Worm (Caenorhabditis elegans) whole organism, L4 larva: ENCODE results near the gene gpa-7.
A peak's percentile ranks its signal among the peaks of the same experiment; 100 is the strongest.

ENCODE experiments used
- F10B5.3 ChIP-seq: sonication (generic microtip); optimal IDR thresholded peaks from 2 replicates; lab custom pipeline; 2016; ENCODE audit warnings: mild to moderate bottlenecking, missing genetic modification characterization, missing compliant biosample characterization
- F26F4.8 ChIP-seq: fragments of 200-800 bp; sonication (Bioruptor generic); conservative IDR thresholded peaks from 2 replicates; pipeline ENCODE4 v1.3.6; 2022; ENCODE audit warnings: missing genetic modification characterization, missing compliant biosample characterization
- F44E2.7 ChIP-seq: fragments of 200-800 bp; sonication (Bioruptor generic); IDR thresholded peaks from 2 replicates; pipeline ENCODE4 v2.1.2; 2022; ENCODE audit warnings: missing genetic modification characterization, missing compliant biosample characterization
- Y105C5A.15 ChIP-seq: fragments of 200-800 bp; sonication (Bioruptor generic); IDR thresholded peaks from 2 replicates; pipeline ENCODE4 v1.3.6; 2022; ENCODE audit warnings: missing genetic modification characterization, missing compliant biosample characterization
- Y48G9A.11 ChIP-seq: fragments of 200-800 bp; sonication (Bioruptor generic); IDR thresholded peaks from 2 replicates; pipeline ENCODE4 v1.3.6; 2022; ENCODE audit warnings: missing genetic modification reagents, missing genetic modification characterization, missing compliant biosample characterization
- ZK337.2 ChIP-seq: fragments of 200-800 bp; sonication (Bioruptor generic); IDR thresholded peaks from 2 replicates; pipeline ENCODE4 v1.3.6; 2022; ENCODE audit warnings: missing genetic modification reagents, missing genetic modification characterization, missing compliant biosample characterization
- aha-1 ChIP-seq: fragments of 150-350 bp; peaks from one replicate; lab custom pipeline; 2014; ENCODE audit warnings: missing biosample characterization, missing genetic modification characterization
- ceh-44 ChIP-seq: fragments of 200-800 bp; sonication (Bioruptor generic); IDR thresholded peaks from 2 replicates; pipeline ENCODE4 v1.3.6; 2022; ENCODE audit warnings: missing genetic modification reagents, missing genetic modification characterization, missing compliant biosample characterization
- ceh-62 ChIP-seq: sonication (generic microtip); optimal IDR thresholded peaks from 2 replicates; lab custom pipeline; 2017; ENCODE audit warnings: missing biosample characterization, missing genetic modification characterization
- ces-1 ChIP-seq: fragments of 150-350 bp; sonication (generic microtip); optimal IDR thresholded peaks from 4 replicates; lab custom pipeline; 2014; ENCODE audit warnings: missing biosample characterization, missing genetic modification reagents, missing genetic modification characterization
- daf-16 ChIP-seq, 3 experiments: sonication (generic microtip); optimal IDR thresholded peaks; 2 replicates each; lab custom pipeline; 2016 to 2017; ENCODE audit warnings: missing genetic modification characterization in 3 of 3, missing genetic modification reagents in 3 of 3, mild to moderate bottlenecking in 2 of 3, missing compliant biosample characterization in 2 of 3, missing biosample characterization in 1 of 3, moderate library complexity in 1 of 3
- dmd-6 ChIP-seq: fragments of 200-800 bp; sonication (Bioruptor generic); IDR thresholded peaks from 2 replicates; pipeline ENCODE4 v1.3.6; 2022; ENCODE audit warnings: missing genetic modification reagents, missing genetic modification characterization, missing compliant biosample characterization
- dve-1 ChIP-seq: sonication (generic microtip); optimal IDR thresholded peaks from 2 replicates; lab custom pipeline; 2017; ENCODE audit warnings: antibody characterized with exemption, mild to moderate bottlenecking, missing genetic modification characterization, missing compliant biosample characterization; ENCODE audit not compliant: insufficient read depth
- egl-43 ChIP-seq: fragments of 200-800 bp; sonication (Bioruptor generic); IDR thresholded peaks from 2 replicates; pipeline ENCODE4 v1.3.6; 2022; ENCODE audit warnings: missing genetic modification reagents, missing genetic modification characterization, missing compliant biosample characterization
- fkh-10 ChIP-seq: fragments of 150-350 bp; optimal IDR thresholded peaks from 2 replicates; lab custom pipeline; 2014; ENCODE audit warnings: missing biosample characterization, missing genetic modification reagents, missing genetic modification characterization
- hlh-11 ChIP-seq: fragments of 200-800 bp; sonication (Bioruptor generic); optimal IDR thresholded peaks from 2 replicates; lab custom pipeline; 2018; ENCODE audit warnings: mild to moderate bottlenecking, missing genetic modification characterization, missing compliant biosample characterization
- lin-13 ChIP-seq: fragments of 150-350 bp; optimal IDR thresholded peaks from 2 replicates; lab custom pipeline; 2014; ENCODE audit warnings: missing biosample characterization, missing genetic modification reagents, missing genetic modification characterization
- lin-29 ChIP-seq: fragments of 200-800 bp; sonication (Bioruptor generic); IDR thresholded peaks from 2 replicates; pipeline ENCODE4 v1.3.6; 2022; ENCODE audit warnings: missing genetic modification reagents, missing genetic modification characterization, missing compliant biosample characterization
- lsy-2 ChIP-seq, 2 experiments: fragments of 150-350 bp in 1 of 2; sonication (generic microtip) in 1 of 2; optimal IDR thresholded peaks; 2 replicates each; lab custom pipeline; 2014 to 2017; ENCODE audit warnings: missing biosample characterization in 2 of 2, missing genetic modification characterization in 2 of 2
- mdl-1 ChIP-seq, 2 experiments: fragments of 150-350 bp in 1 of 2; sonication (generic microtip) in 1 of 2; optimal IDR thresholded peaks; 2 replicates each; lab custom pipeline; 2014 to 2017; ENCODE audit warnings: missing biosample characterization in 2 of 2, missing genetic modification characterization in 2 of 2
- mdt-29 ChIP-seq: fragments of 200-800 bp; sonication (Bioruptor generic); IDR thresholded peaks from 2 replicates; pipeline ENCODE4 v1.3.6; 2022; ENCODE audit warnings: missing genetic modification reagents, missing genetic modification characterization, missing compliant biosample characterization
- mxl-3 ChIP-seq: fragments of 200-800 bp; sonication (Bioruptor generic); optimal IDR thresholded peaks from 2 replicates; lab custom pipeline; 2018; ENCODE audit warnings: mild to moderate bottlenecking, missing genetic modification characterization, missing compliant biosample characterization
- nhr-102 ChIP-seq: sonication (generic microtip); optimal IDR thresholded peaks from 2 replicates; lab custom pipeline; 2016; ENCODE audit warnings: mild to moderate bottlenecking, missing genetic modification characterization, moderate library complexity, missing compliant biosample characterization
- nhr-28 ChIP-seq: fragments of 150-350 bp; optimal IDR thresholded peaks from 2 replicates; lab custom pipeline; 2014; ENCODE audit warnings: missing biosample characterization, missing genetic modification characterization
- nhr-77 ChIP-seq: fragments of 150-350 bp; optimal IDR thresholded peaks from 2 replicates; lab custom pipeline; 2014; ENCODE audit warnings: missing biosample characterization, missing genetic modification characterization
- pqm-1 ChIP-seq: sonication (generic microtip); optimal IDR thresholded peaks from 2 replicates; lab custom pipeline; 2017; ENCODE audit warnings: missing biosample characterization, missing genetic modification characterization
- set-16 ChIP-seq: fragments of 200-800 bp; sonication (Bioruptor generic); IDR thresholded peaks from 2 replicates; pipeline ENCODE4 v1.3.6; 2022; ENCODE audit warnings: missing genetic modification reagents, missing genetic modification characterization, missing compliant biosample characterization
- snpc-1.2 ChIP-seq: fragments of 200-800 bp; sonication (Bioruptor generic); IDR thresholded peaks from 2 replicates; pipeline ENCODE4 v1.3.6; 2022; ENCODE audit warnings: missing genetic modification reagents, missing genetic modification characterization, missing compliant biosample characterization
- spr-1 ChIP-seq: sonication (generic microtip); optimal IDR thresholded peaks from 2 replicates; lab custom pipeline; 2016; ENCODE audit warnings: mild to moderate bottlenecking, missing genetic modification characterization, missing compliant biosample characterization
- tag-97 ChIP-seq: fragments of 200-800 bp; sonication (Bioruptor generic); IDR thresholded peaks from 2 replicates; pipeline ENCODE4 v1.3.6; 2022; ENCODE audit warnings: missing genetic modification characterization, missing compliant biosample characterization
- unc-62 ChIP-seq, 3 experiments: fragments of 150-350 bp in 1 of 3; sonication (generic microtip); optimal IDR thresholded peaks in 2 of 3; peaks in 1 of 3; 1 replicate in 1 of 3; 2 replicates in 2 of 3; lab custom pipeline; 2014 to 2017; ENCODE audit warnings: missing biosample characterization in 3 of 3, missing genetic modification characterization in 3 of 3, missing genetic modification reagents in 3 of 3, missing genotype in 1 of 3
- vab-7 ChIP-seq: fragments of 200-800 bp; sonication (Bioruptor generic); IDR thresholded peaks from 2 replicates; pipeline ENCODE4 v1.3.6; 2022; ENCODE audit warnings: missing genetic modification reagents, missing genetic modification characterization, missing compliant biosample characterization
- zip-11 ChIP-seq: fragments of 200-800 bp; sonication (Bioruptor generic); IDR thresholded peaks from 2 replicates; pipeline ENCODE4 v1.3.6; 2022; ENCODE audit warnings: missing genetic modification characterization, missing compliant biosample characterization

gpa-7 gene

DNA sequence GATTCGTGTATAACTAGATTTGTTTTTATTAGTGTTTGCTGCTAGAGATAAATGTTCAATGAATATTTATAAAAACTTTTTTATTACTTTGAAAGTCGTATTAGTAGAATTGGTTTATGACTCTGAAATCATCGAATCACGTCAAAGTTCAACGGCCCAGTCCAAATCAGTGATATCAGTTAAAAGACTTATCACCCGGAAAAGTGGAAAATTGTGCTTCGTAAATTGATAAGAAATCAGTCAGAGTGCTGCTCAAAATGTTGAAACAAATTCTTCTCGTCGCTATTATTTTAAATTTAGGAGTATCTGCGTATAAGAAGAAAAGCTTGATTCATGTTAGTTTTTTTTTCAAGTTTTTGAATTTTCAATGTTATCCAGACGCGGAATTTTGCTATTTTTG, 15.5 kb upstream of the gpa-7 start, which contains the start of gene R10H10.3:
Gene R10H10.3, plus strand, starts transcription at position 243 of the 400 bp plus-strand sequence.
- TF ChIP-seq lin-29 (GFP tag; lab: Robert Waterston, UW) (no peak), hlh-11 (tag; lab: Kevin White, UChicago) (peak; percentile 22), ZK337.2 (GFP tag; lab: Robert Waterston, UW) (no peak), snpc-1.2 (no peak), dmd-6 (GFP tag; lab: Robert Waterston, UW) (peak; percentile 60), aha-1 (tag; lab: Kevin White, UChicago) (peak; percentile 12), set-16 (GFP tag; lab: Robert Waterston, UW) (no peak), mdl-1 (tag; optimal IDR thresholded peaks at IDR 0.05; lab: Kevin White, UChicago) (no peak), dve-1 (peak; percentile 50), lin-13 (no peak), nhr-28 (tag; lab: Kevin White, UChicago) (peak; percentile 69), nhr-77 (tag; lab: Kevin White, UChicago) (peak; percentile 78), Y105C5A.15 (GFP tag; lab: Robert Waterston, UW) (no peak), ceh-62 (tag; lab: Kevin White, UChicago) (no peak), mdt-29 (GFP tag; lab: Robert Waterston, UW) (no peak), F26F4.8 (GFP tag; lab: Robert Waterston, UW) (no peak), vab-7 (GFP tag; lab: Robert Waterston, UW) (no peak), F44E2.7 (GFP tag; lab: Robert Waterston, UW) (no peak), Y48G9A.11 (no peak), pqm-1 (tag; lab: Kevin White, UChicago) (peak; percentile 97), tag-97 (no peak), unc-62 (GFP tag; optimal IDR thresholded peaks at IDR 0.05 in 1 of 2; lab: Kevin White, UChicago) (no peak), unc-62 (tag; optimal IDR thresholded peaks at IDR 0.05; lab: Kevin White, UChicago) (no peak), ceh-44 (no peak), daf-16 (GFP tag; optimal IDR thresholded peaks at IDR 0.05; lab: Kevin White, UChicago) (no peak), daf-16 (tag; optimal IDR thresholded peaks at IDR 0.05; lab: Kevin White, UChicago) (peak; percentile 26), mxl-3 (no peak)

DNA sequence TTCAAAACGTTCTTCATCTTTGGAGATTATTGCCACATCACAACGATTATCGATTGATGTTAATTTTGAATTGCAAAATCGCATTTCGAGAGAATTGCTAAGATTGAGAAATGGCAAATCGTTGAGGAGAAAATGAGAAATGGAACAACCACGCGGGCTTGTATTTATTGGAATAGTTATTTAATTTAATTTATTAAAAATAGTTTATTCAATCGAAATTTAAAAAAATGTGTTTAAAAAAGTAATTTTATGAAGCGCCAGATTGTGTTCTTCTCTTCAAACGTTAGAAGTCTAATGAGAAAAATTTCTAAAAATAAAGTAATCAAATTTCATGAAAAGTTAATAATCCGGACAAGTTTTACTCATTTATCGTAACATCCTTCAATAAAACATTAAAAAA, 12.0 kb upstream of the gpa-7 start, which contains the start of gene spe-26:
Gene spe-26, minus strand, starts transcription at position 101 of the 400 bp plus-strand sequence.
- no peak for TF ChIP-seq lsy-2 (tag; optimal IDR thresholded peaks at IDR 0.05; lab: Kevin White, UChicago)
- peak in 1 of 2 experiments; percentile 24 for TF ChIP-seq unc-62 (GFP tag; optimal IDR thresholded peaks at IDR 0.05 in 1 of 2; lab: Kevin White, UChicago)
- no peak for TF ChIP-seq unc-62 (tag; optimal IDR thresholded peaks at IDR 0.05; lab: Kevin White, UChicago)

DNA sequence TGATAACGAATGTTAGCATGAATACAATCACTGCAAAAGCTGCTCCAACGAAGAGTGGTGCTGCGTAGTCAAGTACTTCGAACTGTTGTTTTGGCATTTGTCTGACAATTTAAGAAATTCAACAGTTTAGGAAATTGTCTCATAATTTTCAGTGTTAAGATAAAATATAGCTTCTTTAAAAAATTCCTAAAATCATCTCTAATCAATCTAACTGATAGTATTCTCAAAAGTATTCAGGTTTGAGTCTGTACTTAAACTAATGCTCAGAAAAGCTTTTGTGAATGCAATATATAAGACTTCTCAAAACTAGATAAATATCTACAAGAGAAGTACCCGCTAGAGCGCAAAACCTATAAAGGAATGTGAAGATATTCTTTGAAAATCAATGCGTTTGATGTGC, 8.9 kb upstream of the gpa-7 start, which contains the start of gene R10H10.4:
Gene R10H10.4, minus strand, starts transcription at position 101 of the 400 bp plus-strand sequence.
- TF ChIP-seq spr-1 (tag; lab: Kevin White, UChicago), result no peak
- TF ChIP-seq hlh-11 (tag; lab: Kevin White, UChicago), result no peak
- no peak for TF ChIP-seq F10B5.3 (tag; lab: Kevin White, UChicago)
- TF ChIP-seq nhr-102 (tag; lab: Kevin White, UChicago), result no peak

DNA sequence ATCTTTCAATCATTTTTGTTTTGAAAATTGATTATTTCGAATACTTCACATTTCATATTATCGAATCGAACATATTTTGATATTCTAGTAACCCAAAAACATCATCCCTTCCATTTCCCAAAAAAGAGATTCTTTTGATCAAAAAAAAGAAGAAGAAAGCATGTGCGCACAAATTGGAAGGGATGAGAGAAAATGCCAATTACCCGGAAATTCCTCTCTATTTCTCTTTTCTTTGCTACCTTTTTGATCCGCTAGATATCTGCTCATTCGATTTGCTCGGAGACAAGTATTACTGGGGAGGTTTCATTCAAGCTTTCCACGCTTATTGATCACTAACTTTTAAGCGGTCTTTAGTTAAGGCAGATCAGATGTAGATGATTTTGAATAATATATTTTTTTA, 7.0 kb upstream of the gpa-7 start:
- TF ChIP-seq zip-11, result no peak
- TF ChIP-seq egl-43, result no peak
- TF ChIP-seq ces-1 (GFP tag; lab: Kevin White, UChicago), result peak; percentile 38
- TF ChIP-seq fkh-10 (GFP tag; lab: Kevin White, UChicago), result peak; percentile 10
- TF ChIP-seq F26F4.8 (GFP tag; lab: Robert Waterston, UW), result no peak
- no peak for TF ChIP-seq unc-62 (GFP tag; optimal IDR thresholded peaks at IDR 0.05 in 1 of 2; lab: Kevin White, UChicago)
- no peak for TF ChIP-seq unc-62 (tag; optimal IDR thresholded peaks at IDR 0.05; lab: Kevin White, UChicago)
